Fruit fly (Drosophila melanogaster): ENCODE data around the gene CG2186.
A peak's percentile ranks its signal among the peaks of the same experiment; 100 is the strongest.

CG2186 gene

DNA sequence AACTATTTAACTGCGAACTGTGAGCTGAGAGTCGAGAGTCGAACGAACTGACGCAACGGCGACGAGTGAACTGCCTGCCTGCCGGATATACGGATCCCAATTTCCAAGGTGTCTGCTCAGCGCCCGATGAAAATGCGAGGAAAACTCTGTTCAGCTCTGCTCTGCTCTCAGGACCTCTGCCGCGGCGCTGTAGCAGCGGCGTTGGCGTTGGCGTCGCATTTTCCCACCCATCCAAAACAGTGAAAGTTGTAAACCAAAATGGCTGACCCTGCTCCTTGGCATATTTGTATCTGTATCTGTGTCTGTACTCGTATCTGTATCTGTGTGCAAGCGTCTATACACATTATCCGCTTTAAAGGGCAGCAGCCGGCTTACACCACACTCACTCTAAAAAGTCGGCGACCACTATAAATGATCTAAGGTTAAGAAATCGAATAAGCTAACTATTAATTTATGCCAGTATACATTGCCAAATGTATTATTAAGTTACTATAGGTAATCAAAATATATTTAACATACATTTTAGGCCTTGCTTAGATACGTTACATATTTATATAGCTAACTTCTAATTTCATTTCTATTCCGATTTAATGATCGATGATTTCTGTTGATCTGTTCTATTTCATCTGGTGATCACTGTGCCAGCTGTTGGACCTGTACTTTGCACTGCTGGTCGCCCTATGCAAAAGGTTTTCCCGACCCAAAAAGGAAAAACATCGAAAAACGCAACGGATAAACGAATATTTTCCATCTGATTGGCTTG, 34.6 kb upstream of the CG2186 start (continued):
- TF ChIP-seq Lhr (GFP tag; optimal IDR thresholded peaks at IDR 0.05) = peak; percentile 28
- TF ChIP-seq NC2α (GFP tag; optimal IDR thresholded peaks at IDR 0.05) = peak; percentile 4
- TF ChIP-seq BEAF-32 (GFP tag; optimal IDR thresholded peaks at IDR 0.05) = no peak
- no peak for TF ChIP-seq Hr78 (GFP tag; optimal IDR thresholded peaks at IDR 0.05)
- TF ChIP-seq Doc3 (GFP tag; IDR thresholded peaks at IDR 0.05; ENCODE audit: partially characterized antibody) = no peak
- peak; percentile 87 for TF ChIP-seq ac (GFP tag; optimal IDR thresholded peaks at IDR 0.05)
- no peak for TF ChIP-seq otp (GFP tag; IDR thresholded peaks at IDR 0.05)
- peak; percentile 24 for TF ChIP-seq CG3065 (GFP tag; optimal IDR thresholded peaks at IDR 0.05)
- TF ChIP-seq CG2889 (GFP tag; IDR thresholded peaks at IDR 0.05) = no peak
- TF ChIP-seq Opbp (GFP tag; IDR thresholded peaks at IDR 0.05; ENCODE audit: partially characterized antibody) = no peak
- no peak for TF ChIP-seq Hand (GFP tag; optimal IDR thresholded peaks at IDR 0.05)
- peak; percentile 59 for TF ChIP-seq tin (GFP tag; optimal IDR thresholded peaks at IDR 0.05)
- TF ChIP-seq br (optimal IDR thresholded peaks at IDR 0.05) = no peak
- no peak for TF ChIP-seq Lim3 (GFP tag; IDR thresholded peaks at IDR 0.05)
- no peak for TF ChIP-seq CG10565 (GFP tag; optimal IDR thresholded peaks at IDR 0.05)
- no peak for TF ChIP-seq hbn (GFP tag; IDR thresholded peaks at IDR 0.05; ENCODE audit: partially characterized antibody)
- TF ChIP-seq seq (GFP tag; IDR thresholded peaks at IDR 0.05) = no peak
- TF ChIP-seq Poxn (GFP tag; IDR thresholded peaks at IDR 0.05) = no peak
- TF ChIP-seq CG9727 (GFP tag; optimal IDR thresholded peaks at IDR 0.05) = peak; percentile 90
- peak; percentile 87 for TF ChIP-seq CG33557 (GFP tag; optimal IDR thresholded peaks at IDR 0.05)
- peak; percentile 63 for TF ChIP-seq CG3281 (GFP tag; optimal IDR thresholded peaks at IDR 0.05)
- no peak for TF ChIP-seq B-H1 (GFP tag; IDR thresholded peaks at IDR 0.05)
- TF ChIP-seq CG4820 (GFP tag; optimal IDR thresholded peaks at IDR 0.05) = peak; percentile 55
- TF ChIP-seq fd96Cb (tag; optimal IDR thresholded peaks at IDR 0.05) = peak; percentile 85
- no peak for TF ChIP-seq Aef1 (GFP tag; IDR thresholded peaks at IDR 0.05)
- no peak for TF ChIP-seq CG17568 (GFP tag; optimal IDR thresholded peaks at IDR 0.05)
- no peak for TF ChIP-seq CG1024 (GFP tag; IDR thresholded peaks at IDR 0.05)
- TF ChIP-seq E2f2 (GFP tag; IDR thresholded peaks at IDR 0.05) = no peak; the same call in 1 of the 2 replicates
- TF ChIP-seq C15 (GFP tag; IDR thresholded peaks at IDR 0.05) = no peak
- TF ChIP-seq CG17361 (GFP tag; IDR thresholded peaks at IDR 0.05) = peak; percentile 86
- peak; percentile 70; the same call in 1 of the 2 replicates for TF ChIP-seq CG10959 (GFP tag; IDR thresholded peaks at IDR 0.05)
- peak; percentile 60 for TF ChIP-seq CG1529 (GFP tag; optimal IDR thresholded peaks at IDR 0.05)
- peak; percentile 32 for TF ChIP-seq jing (GFP tag; optimal IDR thresholded peaks at IDR 0.05)
- TF ChIP-seq btn (GFP tag; optimal IDR thresholded peaks at IDR 0.05) = no peak
- TF ChIP-seq crol (GFP tag; IDR thresholded peaks at IDR 0.05) = no peak
- peak; percentile 34; the same call in 1 of the 2 replicates for TF ChIP-seq CG9215 (GFP tag; IDR thresholded peaks at IDR 0.05)
- TF ChIP-seq chm (GFP tag; IDR thresholded peaks at IDR 0.05) = no peak
- no peak for TF ChIP-seq CG13287 (GFP tag; IDR thresholded peaks at IDR 0.05; ENCODE audit: partially characterized antibody)
- TF ChIP-seq CG1832 (GFP tag; optimal IDR thresholded peaks at IDR 0.05) = no peak
- TF ChIP-seq schlank (tag; optimal IDR thresholded peaks at IDR 0.05) = no peak
- peak; percentile 18 for TF ChIP-seq sug (tag; optimal IDR thresholded peaks at IDR 0.05)
- TF ChIP-seq nerfin-2 (GFP tag; IDR thresholded peaks at IDR 0.05; ENCODE audit: partially characterized antibody) = no peak
- no peak for TF ChIP-seq pan (optimal IDR thresholded peaks at IDR 0.05)
- no peak for TF ChIP-seq pan (GFP tag; optimal IDR thresholded peaks at IDR 0.05 in 1 of 2, IDR thresholded peaks at IDR 0.05 in 1 of 2)
- TF ChIP-seq stwl (tag; optimal IDR thresholded peaks at IDR 0.05) = peak; percentile 17
- peak; percentile 68 for TF ChIP-seq scrt (GFP tag; optimal IDR thresholded peaks at IDR 0.05)
- TF ChIP-seq disco-r (GFP tag; optimal IDR thresholded peaks at IDR 0.05) = no peak
- TF ChIP-seq lola (GFP tag; optimal IDR thresholded peaks at IDR 0.05) = peak in 1 of 3 experiments; percentile 93
- peak; percentile 61 for TF ChIP-seq CG10147 (GFP tag; optimal IDR thresholded peaks at IDR 0.05)

All from whole organism, embryonic.